Fruit fly (Drosophila melanogaster): ENCODE measurements around the gene CG13083.

The CG13083 gene

DNA sequence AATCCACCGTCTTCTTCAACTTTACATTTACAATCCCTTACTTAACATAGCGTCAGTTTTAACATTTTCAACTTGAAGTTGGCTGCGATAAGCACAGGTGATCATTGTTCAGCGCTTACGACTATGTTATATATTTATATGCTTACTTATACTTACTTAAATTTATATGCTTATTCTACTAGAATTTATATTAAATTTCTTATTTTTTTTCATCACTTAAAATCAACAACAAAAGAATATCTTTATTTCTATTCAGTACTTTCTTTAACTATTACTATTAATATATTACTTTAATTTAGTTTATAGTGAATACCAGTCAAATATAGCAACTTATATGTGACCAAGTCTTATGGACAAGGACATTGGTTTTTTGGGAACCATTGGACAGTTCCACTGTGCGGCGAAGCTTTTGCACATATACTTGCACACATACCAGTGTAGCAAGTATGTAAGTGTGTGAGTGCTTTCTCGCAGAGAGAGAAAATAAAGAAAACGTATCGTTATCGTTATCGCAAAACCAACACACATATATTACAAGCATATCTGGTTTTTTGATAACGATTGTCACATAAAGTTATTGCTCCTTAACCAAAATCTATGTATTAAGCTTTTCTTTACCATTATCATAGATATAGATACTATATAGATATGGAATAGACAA is 30.0 kb downstream of the CG13083 start, which contains the start of gene Hasp (continued):
- TF ChIP-seq kah (GFP tag; optimal IDR thresholded peaks at IDR 0.05) (peak; percentile 28), MTF-1 (GFP tag; optimal IDR thresholded peaks at IDR 0.05; ENCODE audit: borderline replicate concordance) (peak; percentile 4), CG14860 (GFP tag; IDR thresholded peaks at IDR 0.05; ENCODE audit: partially characterized antibody) (peak; percentile 83), corto (GFP tag; optimal IDR thresholded peaks at IDR 0.05) (no peak), HLHmδ (GFP tag; optimal IDR thresholded peaks at IDR 0.05) (no peak), Optix (GFP tag; IDR thresholded peaks at IDR 0.05) (no peak), Lpt (GFP tag; optimal IDR thresholded peaks at IDR 0.05) (no peak), salm (tag; optimal IDR thresholded peaks at IDR 0.05) (no peak), CG15479 (GFP tag; optimal IDR thresholded peaks at IDR 0.05) (no peak), Scr (GFP tag; IDR thresholded peaks at IDR 0.05; ENCODE audit: partially characterized antibody) (peak; percentile 60), Xrp1 (GFP tag; IDR thresholded peaks at IDR 0.05) (peak; percentile 67), HLH54F (GFP tag; optimal IDR thresholded peaks at IDR 0.05) (no peak), zfh2 (GFP tag; optimal IDR thresholded peaks at IDR 0.05) (no peak), aop (GFP tag; IDR thresholded peaks at IDR 0.05) (no peak), CG3847 (GFP tag; IDR thresholded peaks at IDR 0.05) (no peak; the same call in 1 of the 2 replicates), CG7745 (tag; optimal IDR thresholded peaks at IDR 0.05) (no peak), CG31224 (GFP tag; IDR thresholded peaks at IDR 0.05) (peak; percentile 50; the same call in 1 of the 2 replicates), ind (GFP tag; optimal IDR thresholded peaks at IDR 0.05) (peak; percentile 62), trh (GFP tag; optimal IDR thresholded peaks at IDR 0.05) (peak; percentile 16), CG8281 (tag; optimal IDR thresholded peaks at IDR 0.05) (no peak), CG6654 (GFP tag; optimal IDR thresholded peaks at IDR 0.05) (no peak), Six4 (GFP tag; optimal IDR thresholded peaks at IDR 0.05) (peak; percentile 77), Fer1 (GFP tag; optimal IDR thresholded peaks at IDR 0.05) (peak; percentile 55), unc-4 (GFP tag; IDR thresholded peaks at IDR 0.05; ENCODE audit: partially characterized antibody) (peak; percentile 61), bsh (GFP tag; optimal IDR thresholded peaks at IDR 0.05) (peak in 1 of 2 experiments; percentile 75), CG33557 (GFP tag; optimal IDR thresholded peaks at IDR 0.05) (no peak), CoRest (tag; optimal IDR thresholded peaks at IDR 0.05) (peak; percentile 56), Jarid2 (GFP tag; optimal IDR thresholded peaks at IDR 0.05) (no peak), CG1024 (GFP tag; IDR thresholded peaks at IDR 0.05) (peak; percentile 3; the same call in 1 of the 2 replicates), CG11696 (GFP tag; IDR thresholded peaks at IDR 0.05) (no peak), sens (GFP tag) (peak; percentile 88), jing (GFP tag; optimal IDR thresholded peaks at IDR 0.05) (no peak), CG34376 (GFP tag; optimal IDR thresholded peaks at IDR 0.05) (no peak), dysf (GFP tag; IDR thresholded peaks at IDR 0.05) (peak; percentile 58; the same call in 1 of the 3 replicates), NK7.1 (GFP tag; optimal IDR thresholded peaks at IDR 0.05) (no peak), D19B (GFP tag; optimal IDR thresholded peaks at IDR 0.05) (no peak), CG6175 (GFP tag; IDR thresholded peaks at IDR 0.05) (no peak), CG14667 (GFP tag; IDR thresholded peaks at IDR 0.05) (no peak), inv (GFP tag; IDR thresholded peaks at IDR 0.05; ENCODE audit: partially characterized antibody) (peak; percentile 28; the same call in 1 of the 2 replicates), Hr39 (optimal IDR thresholded peaks at IDR 0.05) (no peak), CG4617 (GFP tag; optimal IDR thresholded peaks at IDR 0.05; ENCODE audit: borderline replicate concordance) (peak; percentile 2), H15 (GFP tag; IDR thresholded peaks at IDR 0.05) (no peak), kni (GFP tag; optimal IDR thresholded peaks at IDR 0.05) (no peak), CG10209 (GFP tag; optimal IDR thresholded peaks at IDR 0.05) (peak; percentile 26), CG7839 (tag; optimal IDR thresholded peaks at IDR 0.05) (peak; percentile 83), HmgD (GFP tag; optimal IDR thresholded peaks at IDR 0.05) (no peak), CG15514 (GFP tag; optimal IDR thresholded peaks at IDR 0.05) (peak; percentile 19), CG7928 (GFP tag; optimal IDR thresholded peaks at IDR 0.05) (no peak), gro (GFP tag; optimal IDR thresholded peaks at IDR 0.05) (no peak)

Data from whole organism, embryonic.